Fruit fly (Drosophila melanogaster) whole organism, embryonic: ENCODE data around the gene eIF4A.

Experiments
- Awh ChIP-seq: fragments of 200-800 bp; sonication (Bioruptor generic); IDR thresholded peaks from 2 replicates; pipeline ENCODE4, ENCODE4 v1.3.6; 2022; ENCODE audit warnings: missing biosample characterization, missing genetic modification characterization
- BEAF-32 ChIP-seq: fragments of 200-800 bp; sonication (Bioruptor generic); optimal IDR thresholded peaks from 3 replicates; lab custom pipeline; 2017; ENCODE audit warnings: missing biosample characterization, missing genetic modification characterization, mild to moderate bottlenecking, moderate library complexity, missing genetic modification reagents
- Blimp-1 ChIP-seq: fragments of 200-800 bp; sonication (Bioruptor generic); optimal IDR thresholded peaks from 3 replicates; lab custom pipeline; 2018; ENCODE audit warnings: missing biosample characterization, missing genetic modification characterization, mild to moderate bottlenecking, moderate library complexity, missing genetic modification reagents
- BtbVII ChIP-seq: fragments of 200-800 bp; sonication (Bioruptor generic); optimal IDR thresholded peaks from 3 replicates; lab custom pipeline; 2017; ENCODE audit warnings: missing biosample characterization, mild to moderate bottlenecking, missing genetic modification characterization
- CG10267 ChIP-seq: fragments of 200-800 bp; sonication (Bioruptor generic); optimal IDR thresholded peaks from 2 replicates; lab custom pipeline; 2018; ENCODE audit warnings: missing biosample characterization, mild to moderate bottlenecking, missing genetic modification characterization, moderate library complexity
- CG14014 ChIP-seq: fragments of 200-800 bp; sonication (Bioruptor generic); IDR thresholded peaks from 2 replicates; pipeline ENCODE4 v1.3.6; 2022; ENCODE audit warnings: missing biosample characterization, missing genetic modification characterization
- CG14441 ChIP-seq: fragments of 200-800 bp; sonication (Bioruptor generic); IDR thresholded peaks from 2 replicates; pipeline ENCODE4 v1.3.6; 2022; ENCODE audit warnings: missing biosample characterization, missing genetic modification characterization
- CG15269 ChIP-seq: fragments of 200-800 bp; sonication (Bioruptor generic); optimal IDR thresholded peaks from 2 replicates; lab custom pipeline; 2018; ENCODE audit warnings: missing biosample characterization, mild to moderate bottlenecking, missing genetic modification characterization, moderate library complexity
- CG15479 ChIP-seq: fragments of 200-800 bp; sonication (Bioruptor generic); optimal IDR thresholded peaks from 3 replicates; lab custom pipeline; 2019; ENCODE audit warnings: missing biosample characterization, mild to moderate bottlenecking, missing genetic modification characterization, moderate library complexity
- CG30020 ChIP-seq: fragments of 200-800 bp; optimal IDR thresholded peaks from 2 replicates; lab custom pipeline; 2019; ENCODE audit warnings: missing biosample characterization, mild to moderate bottlenecking, missing genetic modification characterization, moderate library complexity
- CG3163 ChIP-seq: fragments of 200-800 bp; sonication (Bioruptor generic); optimal IDR thresholded peaks from 3 replicates; lab custom pipeline; 2016; ENCODE audit warnings: missing biosample characterization, missing genetic modification characterization
- CG32772 ChIP-seq: fragments of 200-800 bp; sonication (Bioruptor generic); IDR thresholded peaks from 2 replicates; pipeline ENCODE4 v1.3.6; 2022; ENCODE audit warnings: missing biosample characterization, missing genetic modification characterization
- CG34224 ChIP-seq: fragments of 200-800 bp; sonication (Bioruptor generic); IDR thresholded peaks from 3 replicates; pipeline ENCODE4 v1.3.6; 2022; ENCODE audit warnings: missing biosample characterization, missing genetic modification characterization; ENCODE audit not compliant: partially characterized antibody
- CG3995 ChIP-seq: fragments of 200-800 bp; sonication (Bioruptor generic); optimal IDR thresholded peaks from 3 replicates; lab custom pipeline; 2016; ENCODE audit warnings: missing biosample characterization, missing genetic modification characterization
- CG42726 ChIP-seq: fragments of 200-800 bp; sonication (Bioruptor generic); IDR thresholded peaks from 2 replicates; pipeline ENCODE4 v1.3.6; 2022; ENCODE audit warnings: missing biosample characterization, missing genetic modification characterization; ENCODE audit not compliant: partially characterized antibody
- CG4404 ChIP-seq: fragments of 200-800 bp; sonication (Bioruptor generic); IDR thresholded peaks from 2 replicates; pipeline ENCODE4 v1.3.6; 2022; ENCODE audit warnings: missing biosample characterization, missing genetic modification characterization
- CG6765 ChIP-seq: fragments of 200-800 bp; sonication (Bioruptor generic); optimal IDR thresholded peaks from 3 replicates; lab custom pipeline; 2017; ENCODE audit warnings: missing biosample characterization, mild to moderate bottlenecking, missing genetic modification characterization
- CG7372 ChIP-seq: fragments of 200-800 bp; sonication (Bioruptor generic); IDR thresholded peaks from 2 replicates; pipeline ENCODE4 v1.3.6; 2022; ENCODE audit warnings: missing biosample characterization, missing genetic modification characterization
- CG7928 ChIP-seq: fragments of 200-800 bp; sonication (Bioruptor generic); optimal IDR thresholded peaks from 2 replicates; lab custom pipeline; 2017; ENCODE audit warnings: missing biosample characterization, mild to moderate bottlenecking, missing genetic modification characterization
- CG9437 ChIP-seq: fragments of 200-800 bp; sonication (Bioruptor generic); optimal IDR thresholded peaks from 2 replicates; lab custom pipeline; 2018; ENCODE audit warnings: missing biosample characterization, mild to moderate bottlenecking, missing genetic modification characterization
- HLH54F ChIP-seq: fragments of 200-800 bp; sonication (Bioruptor generic); optimal IDR thresholded peaks from 3 replicates; lab custom pipeline; 2016; ENCODE audit warnings: missing biosample characterization, missing genetic modification characterization
- Hmr ChIP-seq: fragments of 200-800 bp; sonication (Bioruptor generic); optimal IDR thresholded peaks from 3 replicates; lab custom pipeline; 2017; ENCODE audit warnings: mild to moderate bottlenecking, missing biosample characterization, missing genetic modification reagents, missing genetic modification characterization
- Jarid2 ChIP-seq: fragments of 200-800 bp; sonication (Bioruptor generic); optimal IDR thresholded peaks from 3 replicates; lab custom pipeline; 2017; ENCODE audit warnings: mild to moderate bottlenecking, missing biosample characterization, missing genetic modification reagents, missing genetic modification characterization
- Lim3 ChIP-seq: fragments of 200-800 bp; sonication (Bioruptor generic); IDR thresholded peaks from 2 replicates; pipeline ENCODE4 v1.3.6; 2022; ENCODE audit warnings: missing biosample characterization, missing genetic modification characterization
- NC2α ChIP-seq: fragments of 200-800 bp; sonication (Bioruptor generic); optimal IDR thresholded peaks from 2 replicates; lab custom pipeline; 2016; ENCODE audit warnings: missing biosample characterization, missing genetic modification characterization
- NC2β ChIP-seq: fragments of 200-800 bp; sonication (Bioruptor generic); optimal IDR thresholded peaks from 2 replicates; lab custom pipeline; 2016; ENCODE audit warnings: missing biosample characterization, missing genetic modification characterization
- Neu2 ChIP-seq: fragments of 200-800 bp; sonication (Bioruptor generic); optimal IDR thresholded peaks from 3 replicates; lab custom pipeline; 2016; ENCODE audit warnings: missing biosample characterization, missing genetic modification characterization, borderline replicate concordance
- Pdp1 ChIP-seq, 2 experiments: fragments of 200-800 bp; sonication (Bioruptor generic); optimal IDR thresholded peaks; 3 replicates each; lab custom pipeline; 2016; ENCODE audit warnings: missing biosample characterization in 2 of 2, missing genetic modification characterization in 2 of 2, mild to moderate bottlenecking in 1 of 2, moderate library complexity in 1 of 2
- Six4 ChIP-seq: fragments of 200-800 bp; sonication (Bioruptor generic); optimal IDR thresholded peaks from 2 replicates; lab custom pipeline; 2016; ENCODE audit warnings: missing biosample characterization, missing genetic modification characterization
- Ssrp ChIP-seq: fragments of 200-800 bp; sonication (Bioruptor generic); optimal IDR thresholded peaks from 2 replicates; lab custom pipeline; 2018; ENCODE audit warnings: missing biosample characterization, mild to moderate bottlenecking, missing genetic modification characterization, moderate library complexity
- Trl ChIP-seq, 3 experiments: fragments of >200 bp in 2 of 3; fragments of 200-800 bp in 1 of 3; sonication (Bioruptor generic) in 1 of 3; optimal IDR thresholded peaks; 2 replicates in 1 of 3; 3 replicates in 2 of 3; lab custom pipeline; 2016 to 2017; ENCODE audit warnings: missing biosample characterization in 1 of 3, missing genetic modification characterization in 1 of 3
- abd-A ChIP-seq: fragments of 200-800 bp; sonication (Bioruptor generic); optimal IDR thresholded peaks from 3 replicates; lab custom pipeline; 2019; ENCODE audit warnings: missing biosample characterization, mild to moderate bottlenecking, missing genetic modification characterization, moderate library complexity
- cad ChIP-seq: fragments of >200 bp; optimal IDR thresholded peaks from 2 replicates; lab custom pipeline; 2017; ENCODE audit warnings: missing biosample characterization, missing genetic modification characterization
- cato ChIP-seq: fragments of 200-800 bp; sonication (Bioruptor generic); optimal IDR thresholded peaks from 2 replicates; lab custom pipeline; 2016; ENCODE audit warnings: missing biosample characterization, missing genetic modification characterization, borderline replicate concordance
- chinmo ChIP-seq: fragments of 200-800 bp; sonication (Bioruptor generic); IDR thresholded peaks from 4 replicates; pipeline ENCODE4 v1.3.6; 2022; ENCODE audit warnings: missing biosample characterization, missing genetic modification characterization; ENCODE audit not compliant: partially characterized antibody
- da ChIP-seq: fragments of 200-800 bp; sonication (Bioruptor generic); optimal IDR thresholded peaks from 2 replicates; lab custom pipeline; 2016; ENCODE audit warnings: missing biosample characterization, missing genetic modification characterization
- dysf ChIP-seq: fragments of 200-800 bp; sonication (Bioruptor generic); IDR thresholded peaks from 3 replicates; pipeline ENCODE4 v1.3.6; 2022; ENCODE audit warnings: missing biosample characterization, missing genetic modification characterization
- eyg ChIP-seq: fragments of 200-800 bp; sonication (Bioruptor generic); optimal IDR thresholded peaks from 3 replicates; lab custom pipeline; 2016; ENCODE audit warnings: missing biosample characterization, missing genetic modification characterization
- gce ChIP-seq: fragments of 200-800 bp; sonication (Bioruptor generic); IDR thresholded peaks from 3 replicates; pipeline ENCODE4 v1.3.6; 2022; ENCODE audit warnings: missing biosample characterization, missing genetic modification characterization
- gro ChIP-seq: fragments of 200-800 bp; sonication (Bioruptor generic); optimal IDR thresholded peaks from 2 replicates; lab custom pipeline; 2016; ENCODE audit warnings: missing biosample characterization, missing genetic modification characterization
- her ChIP-seq: fragments of 200-800 bp; sonication (Bioruptor generic); optimal IDR thresholded peaks from 2 replicates; lab custom pipeline; 2016; ENCODE audit warnings: missing biosample characterization, missing genetic modification characterization
- hth ChIP-seq: fragments of >200 bp; optimal IDR thresholded peaks from 2 replicates; lab custom pipeline; 2017; ENCODE audit warnings: inconsistent platforms
- nerfin-2 ChIP-seq: fragments of 200-800 bp; sonication (Bioruptor generic); IDR thresholded peaks from 2 replicates; pipeline ENCODE4 v1.3.6; 2022; ENCODE audit warnings: missing biosample characterization, missing genetic modification characterization; ENCODE audit not compliant: partially characterized antibody
- nom ChIP-seq: fragments of 200-800 bp; sonication (Bioruptor generic); optimal IDR thresholded peaks from 2 replicates; lab custom pipeline; 2017; ENCODE audit warnings: missing biosample characterization, missing genetic modification characterization, mild to moderate bottlenecking, moderate library complexity, missing genetic modification reagents
- pros ChIP-seq: fragments of 200-800 bp; sonication (Bioruptor generic); optimal IDR thresholded peaks from 3 replicates; lab custom pipeline; 2019; ENCODE audit warnings: missing biosample characterization, mild to moderate bottlenecking, missing genetic modification characterization, moderate library complexity
- ranshi ChIP-seq: fragments of 200-800 bp; sonication (Bioruptor generic); IDR thresholded peaks from 2 replicates; pipeline ENCODE4 v1.3.6; 2022; ENCODE audit warnings: missing biosample characterization, missing genetic modification characterization
- sd ChIP-seq: fragments of 200-800 bp; sonication (Bioruptor generic); optimal IDR thresholded peaks from 3 replicates; lab custom pipeline; 2018; ENCODE audit warnings: missing biosample characterization, mild to moderate bottlenecking, missing genetic modification characterization, moderate library complexity

Gene eIF4A

dm6 chr2L:5982334-5982987, 897 bp downstream of the eIF4A start (continued):
- TF ChIP-seq ranshi (GFP tag; lab: Robert Waterston, UW) (no peak), nom (GFP tag; lab: Kevin White, UChicago) (no peak), nerfin-2 (no peak), Awh (GFP tag; lab: Robert Waterston, UW) (no peak), abd-A (tag; lab: Kevin White, UChicago) (no peak), Blimp-1 (GFP tag; lab: Kevin White, UChicago) (no peak), CG3995 (GFP tag; lab: Kevin White, UChicago) (peak; percentile 91), cato (GFP tag; lab: Kevin White, UChicago) (no peak), CG7928 (GFP tag; lab: Kevin White, UChicago) (peak; percentile 20)

- TF ChIP-seq BtbVII (GFP tag; lab: Kevin White, UChicago) = no peak
- no peak for TF ChIP-seq hth (lab: Kevin White, UChicago)
- TF ChIP-seq CG3163 = peak; percentile 50
- no peak for TF ChIP-seq CG6765 (GFP tag; lab: Kevin White, UChicago)
- peak; percentile 67 for TF ChIP-seq CG15479 (GFP tag; lab: Kevin White, UChicago)
- no peak for TF ChIP-seq CG4404
- peak; percentile 58 for TF ChIP-seq pros
- TF ChIP-seq Awh (GFP tag; lab: Robert Waterston, UW) = no peak
- TF ChIP-seq CG14441 (GFP tag; lab: Robert Waterston, UW) = no peak
- TF ChIP-seq NC2α (GFP tag; lab: Kevin White, UChicago) = no peak
- peak; percentile 8 for TF ChIP-seq sd
- no peak for TF ChIP-seq dysf (GFP tag; lab: Robert Waterston, UW)
- no peak for TF ChIP-seq her (GFP tag; lab: Kevin White, UChicago)
- TF ChIP-seq gce (GFP tag; lab: Robert Waterston, UW) = no peak
- peak; percentile 38 for TF ChIP-seq nom (GFP tag; lab: Kevin White, UChicago)
- peak; percentile 20 to 73 for TF ChIP-seq Trl (optimal IDR thresholded peaks at IDR 0.05; lab: Kevin White, UChicago)
- no peak for TF ChIP-seq Trl (GFP tag; optimal IDR thresholded peaks at IDR 0.05; lab: Kevin White, UChicago)
- peak; percentile 11 for TF ChIP-seq cad (GFP tag; lab: Kevin White, UChicago)
- TF ChIP-seq CG10267 (tag; lab: Kevin White, UChicago) = no peak
- no peak for TF ChIP-seq HLH54F
- TF ChIP-seq CG7372 (GFP tag; lab: Robert Waterston, UW) = no peak
These were observed 1.7 kb downstream of the eIF4A start for dm6 chr2L:5983236-5983635.

dm6 chr2L:5986094-5986493, 4.5 kb downstream of the eIF4A start, which contains the start of gene ifc:
Gene ifc, plus strand, starts transcription at chr2L:5986348.
- TF ChIP-seq Hmr (peak; percentile 73), Ssrp (tag; lab: Kevin White, UChicago) (peak; percentile 61), eyg (GFP tag; lab: Kevin White, UChicago) (peak; percentile 53), Pdp1 (GFP tag; optimal IDR thresholded peaks at IDR 0.05; lab: Kevin White, UChicago) (peak; percentile 68 to 72), CG34224 (no peak), Six4 (peak; percentile 7), CG14014 (GFP tag; lab: Robert Waterston, UW) (no peak), Neu2 (GFP tag; lab: Kevin White, UChicago) (peak; percentile 82), CG30020 (peak; percentile 96), BEAF-32 (GFP tag; lab: Kevin White, UChicago) (peak; percentile 83), da (GFP tag; lab: Kevin White, UChicago) (no peak), gro (GFP tag; lab: Kevin White, UChicago) (peak; percentile 67), Jarid2 (peak; percentile 46), CG42726 (GFP tag; lab: Robert Waterston, UW) (no peak), chinmo (GFP tag; lab: Robert Waterston, UW) (no peak), CG32772 (GFP tag; lab: Robert Waterston, UW) (no peak), NC2β (GFP tag; lab: Kevin White, UChicago) (peak; percentile 55), CG15269 (peak; percentile 61), CG9437 (GFP tag; lab: Kevin White, UChicago) (no peak), BtbVII (GFP tag; lab: Kevin White, UChicago) (no peak), Lim3 (GFP tag; lab: Robert Waterston, UW) (no peak)
